Worm (Caenorhabditis elegans) whole organism, L2 larva: ENCODE measurements around the gene C05D11.1.
A peak's percentile ranks its signal among the peaks of the same experiment; 100 is the strongest.

Source experiments
- C34F6.9 ChIP-seq: fragments of 150-350 bp; optimal IDR thresholded peaks from 2 replicates; lab custom pipeline; 2014; ENCODE audit warnings: missing biosample characterization, missing genetic modification characterization
- F13H6.1 ChIP-seq: sonication (generic microtip); optimal IDR thresholded peaks from 2 replicates; lab custom pipeline; 2016; ENCODE audit warnings: missing genetic modification characterization, missing compliant biosample characterization
- R02D3.7 ChIP-seq: fragments of 150-350 bp; optimal IDR thresholded peaks from 2 replicates; lab custom pipeline; 2014; ENCODE audit warnings: missing biosample characterization, missing genetic modification characterization
- ZK546.5 ChIP-seq: sonication (generic microtip); optimal IDR thresholded peaks from 2 replicates; lab custom pipeline; 2017; ENCODE audit warnings: missing biosample characterization, missing genetic modification characterization
- alr-1 ChIP-seq: fragments of 150-350 bp; optimal IDR thresholded peaks from 2 replicates; lab custom pipeline; 2014; ENCODE audit warnings: missing biosample characterization, missing genetic modification characterization
- ama-1 ChIP-seq: fragments of 150-350 bp; optimal IDR thresholded peaks from 2 replicates; lab custom pipeline; 2018; ENCODE audit warnings: inconsistent platforms
- blmp-1 ChIP-seq: sonication (generic microtip); optimal IDR thresholded peaks from 2 replicates; lab custom pipeline; 2017; ENCODE audit warnings: missing genetic modification characterization, mild to moderate bottlenecking, missing compliant biosample characterization, antibody characterized with exemption, moderate library complexity; ENCODE audit not compliant: insufficient read depth
- ceh-16 ChIP-seq: fragments of 150-350 bp; optimal IDR thresholded peaks from 2 replicates; lab custom pipeline; 2014; ENCODE audit warnings: missing biosample characterization, missing genetic modification characterization
- ceh-82 ChIP-seq: fragments of 150-350 bp; optimal IDR thresholded peaks from 2 replicates; lab custom pipeline; 2014; ENCODE audit warnings: missing biosample characterization, missing genetic modification characterization
- crh-2 ChIP-seq: sonication (generic microtip); optimal IDR thresholded peaks from 2 replicates; lab custom pipeline; 2017; ENCODE audit warnings: missing biosample characterization, missing genetic modification characterization
- egl-27 ChIP-seq: sonication (generic microtip); optimal IDR thresholded peaks from 3 replicates; lab custom pipeline; 2017; ENCODE audit warnings: missing biosample characterization, missing genetic modification reagents, missing genetic modification characterization
- elt-3 ChIP-seq: sonication (generic microtip); optimal IDR thresholded peaks from 2 replicates; lab custom pipeline; 2017; ENCODE audit warnings: missing biosample characterization, missing genetic modification characterization
- fos-1 ChIP-seq: fragments of 150-350 bp; optimal IDR thresholded peaks from 2 replicates; lab custom pipeline; 2014; ENCODE audit warnings: missing biosample characterization, missing genetic modification characterization
- gmeb-1 ChIP-seq: fragments of 150-350 bp; optimal IDR thresholded peaks from 2 replicates; lab custom pipeline; 2014; ENCODE audit warnings: missing biosample characterization, missing genetic modification characterization
- lin-11 ChIP-seq: fragments of 150-350 bp; sonication (generic microtip); optimal IDR thresholded peaks from 2 replicates; lab custom pipeline; 2014; ENCODE audit warnings: missing biosample characterization, missing genetic modification characterization, inconsistent platforms, mixed read lengths
- lin-13 ChIP-seq: fragments of 150-350 bp; optimal IDR thresholded peaks from 2 replicates; lab custom pipeline; 2014; ENCODE audit warnings: missing biosample characterization, missing genetic modification reagents, missing genetic modification characterization
- lin-39 ChIP-seq: fragments of 150-350 bp; optimal IDR thresholded peaks from 2 replicates; lab custom pipeline; 2014; ENCODE audit warnings: missing biosample characterization, missing genetic modification reagents, missing genetic modification characterization
- lsy-2 ChIP-seq, 2 experiments: fragments of 150-350 bp in 1 of 2; sonication (generic microtip) in 1 of 2; optimal IDR thresholded peaks; 2 replicates each; lab custom pipeline; 2014 to 2017; ENCODE audit warnings: missing biosample characterization in 2 of 2, missing genetic modification characterization in 2 of 2
- mab-5 ChIP-seq: fragments of 150-350 bp; optimal IDR thresholded peaks from 2 replicates; lab custom pipeline; 2014; ENCODE audit warnings: missing biosample characterization, missing genetic modification characterization
- mdl-1 ChIP-seq, 2 experiments: fragments of 150-350 bp in 1 of 2; sonication (generic microtip) in 1 of 2; optimal IDR thresholded peaks; 2 replicates each; lab custom pipeline; 2017; ENCODE audit warnings: missing biosample characterization in 2 of 2, missing genetic modification characterization in 2 of 2
- nhr-11 ChIP-seq: fragments of 150-350 bp; optimal IDR thresholded peaks from 2 replicates; lab custom pipeline; 2014; ENCODE audit warnings: missing biosample characterization, missing genetic modification characterization
- nhr-12 ChIP-seq: fragments of 150-350 bp; optimal IDR thresholded peaks from 2 replicates; lab custom pipeline; 2014; ENCODE audit warnings: missing biosample characterization, missing genetic modification characterization
- nhr-129 ChIP-seq: fragments of 150-350 bp; optimal IDR thresholded peaks from 2 replicates; lab custom pipeline; 2014; ENCODE audit warnings: missing biosample characterization, missing genetic modification characterization
- nhr-21 ChIP-seq: fragments of 150-350 bp; optimal IDR thresholded peaks from 2 replicates; lab custom pipeline; 2014; ENCODE audit warnings: missing biosample characterization, missing genetic modification characterization
- nhr-237 ChIP-seq: fragments of 150-350 bp; optimal IDR thresholded peaks from 2 replicates; lab custom pipeline; 2014; ENCODE audit warnings: missing biosample characterization, missing genetic modification characterization
- nhr-25 ChIP-seq: fragments of 150-350 bp; sonication (generic microtip); optimal IDR thresholded peaks from 3 replicates; lab custom pipeline; 2014; ENCODE audit warnings: missing biosample characterization, missing genetic modification characterization
- nhr-6 ChIP-seq: fragments of 150-350 bp; optimal IDR thresholded peaks from 2 replicates; lab custom pipeline; 2014; ENCODE audit warnings: missing biosample characterization, missing genetic modification characterization
- nhr-77 ChIP-seq: fragments of 150-350 bp; optimal IDR thresholded peaks from 2 replicates; lab custom pipeline; 2014; ENCODE audit warnings: missing biosample characterization, missing genetic modification characterization
- sem-4 ChIP-seq: fragments of 150-350 bp; optimal IDR thresholded peaks from 2 replicates; lab custom pipeline; 2014; ENCODE audit warnings: missing biosample characterization, missing genetic modification reagents, missing genetic modification characterization
- sma-3 ChIP-seq: sonication (generic microtip); optimal IDR thresholded peaks from 2 replicates; lab custom pipeline; 2016; ENCODE audit warnings: missing genetic modification reagents, missing genetic modification characterization, missing compliant biosample characterization
- sma-9 ChIP-seq, 2 experiments: fragments of 150-350 bp in 1 of 2; sonication (generic microtip) in 1 of 2; optimal IDR thresholded peaks; 2 replicates each; lab custom pipeline; 2014 to 2016; ENCODE audit warnings: missing genetic modification characterization in 2 of 2, mild to moderate bottlenecking in 1 of 2, missing biosample characterization in 1 of 2, missing compliant biosample characterization in 1 of 2, missing genetic modification reagents in 1 of 2, moderate library complexity in 1 of 2
- unc-55 ChIP-seq: fragments of 150-350 bp; sonication (generic microtip); optimal IDR thresholded peaks from 3 replicates; lab custom pipeline; 2014; ENCODE audit warnings: missing biosample characterization, missing genetic modification reagents, missing genetic modification characterization
- unc-62 ChIP-seq: fragments of 150-350 bp; optimal IDR thresholded peaks from 2 replicates; lab custom pipeline; 2014; ENCODE audit warnings: missing biosample characterization, missing genetic modification reagents, missing genetic modification characterization
- zag-1 ChIP-seq: fragments of 150-350 bp; optimal IDR thresholded peaks from 2 replicates; lab custom pipeline; 2014; ENCODE audit warnings: missing biosample characterization, missing genetic modification characterization
- ztf-4 ChIP-seq: fragments of 150-350 bp; optimal IDR thresholded peaks from 2 replicates; lab custom pipeline; 2014; ENCODE audit warnings: missing biosample characterization, missing genetic modification characterization

Gene C05D11.1

DNA sequence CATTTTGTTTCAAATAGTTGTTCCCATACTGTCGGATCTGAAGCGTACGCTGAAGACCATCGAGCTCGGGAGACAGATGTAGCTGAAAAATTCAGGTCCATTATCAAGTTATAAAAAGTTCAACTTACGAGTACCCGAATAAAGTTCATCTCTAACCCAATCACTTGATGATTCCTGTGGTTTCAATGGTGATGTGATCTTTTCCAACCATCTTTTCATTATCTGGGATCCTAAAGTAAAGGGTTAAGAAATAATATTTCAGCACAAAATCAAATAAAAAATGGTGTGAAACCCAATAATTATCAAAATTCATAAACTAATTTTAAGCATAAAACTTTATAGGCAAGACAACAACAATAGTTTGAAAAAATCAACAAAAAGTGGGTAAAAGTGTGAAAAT, 9.2 kb upstream of the C05D11.1 start, which contains the start of gene C05D11.8:
C05D11.8 (minus strand) TSS at position 101 of the 400 bp plus-strand sequence.
- TF ChIP-seq blmp-1 (tag; lab: Kevin White, UChicago) = no peak
- no peak for TF ChIP-seq alr-1 (tag; lab: Kevin White, UChicago)
- TF ChIP-seq nhr-25 (tag; lab: Kevin White, UChicago) = no peak

DNA sequence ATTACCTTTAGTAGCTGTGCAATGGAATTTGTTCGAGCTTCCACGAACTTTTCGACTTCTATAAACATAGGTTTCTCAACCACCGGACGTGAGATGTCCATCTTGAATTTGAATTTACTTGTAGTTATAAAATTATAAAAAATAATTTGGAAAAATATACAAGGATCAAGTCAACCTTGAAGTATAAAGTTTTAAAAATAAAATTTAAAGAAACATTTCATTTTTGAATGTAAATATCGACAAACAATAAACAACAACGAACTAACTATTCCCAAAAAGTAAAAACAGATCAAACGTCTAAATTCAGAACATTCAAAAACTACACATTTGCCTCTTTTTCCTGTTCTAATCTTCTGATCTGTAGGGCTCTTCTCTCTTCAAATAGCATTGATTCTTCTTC, 5.6 kb upstream of the C05D11.1 start, which contains the start of gene popl-1:
popl-1 (minus strand) TSS at position 101 of the 400 bp plus-strand sequence.
- no peak for TF ChIP-seq nhr-6
- TF ChIP-seq lin-39 (tag; lab: Kevin White, UChicago) = no peak
- no peak for TF ChIP-seq ZK546.5 (tag; lab: Kevin White, UChicago)
- no peak for TF ChIP-seq nhr-25 (tag; lab: Kevin White, UChicago)
- no peak for TF ChIP-seq sma-3 (GFP tag; lab: Kevin White, UChicago)
- TF ChIP-seq nhr-12 (tag; lab: Kevin White, UChicago) = no peak
- no peak for TF ChIP-seq R02D3.7 (tag; lab: Kevin White, UChicago)
- TF ChIP-seq nhr-237 (tag; lab: Kevin White, UChicago) = no peak
- no peak for TF ChIP-seq unc-62 (GFP tag; lab: Kevin White, UChicago)
- TF ChIP-seq ceh-82 (tag; lab: Kevin White, UChicago) = no peak
- TF ChIP-seq nhr-11 (tag; lab: Kevin White, UChicago) = no peak
- TF ChIP-seq elt-3 (tag; lab: Kevin White, UChicago) = no peak

DNA sequence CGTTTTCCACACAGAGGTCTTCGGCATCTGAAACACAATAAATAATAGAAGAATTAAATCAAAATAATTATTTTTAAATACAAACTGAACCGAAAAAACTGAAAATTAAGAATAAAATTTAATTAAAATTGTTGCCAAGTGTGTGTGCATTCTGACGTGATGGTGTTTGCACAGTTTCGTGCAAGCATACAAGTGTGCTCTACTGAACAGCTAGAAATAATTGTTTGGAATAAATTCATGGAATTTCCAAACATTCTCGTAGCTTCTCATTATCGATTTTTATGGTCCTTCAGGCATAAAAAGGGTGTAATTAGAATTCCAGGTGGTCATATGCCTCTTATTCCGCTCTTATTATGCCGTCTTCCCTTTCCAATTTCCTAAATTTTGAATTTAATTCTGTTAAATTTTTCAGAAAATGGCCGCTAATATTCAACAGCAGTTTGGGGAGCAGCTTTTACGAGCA, 4.6 kb upstream of the C05D11.1 start, which contains the start of the genes mrps-17 and txdc-9:
mrps-17 (minus strand) TSS at position 33 of the 463 bp plus-strand sequence.
txdc-9 (plus strand) TSS at position 413 of the 463 bp plus-strand sequence.
- peak; percentile 94 for TF ChIP-seq alr-1 (tag; lab: Kevin White, UChicago)
- TF ChIP-seq fos-1 = peak; percentile 60
- TF ChIP-seq gmeb-1 (tag; lab: Kevin White, UChicago) = peak; percentile 71
- TF ChIP-seq mdl-1 (tag; optimal IDR thresholded peaks at IDR 0.05; lab: Kevin White, UChicago) = no peak
- peak; percentile 60 for TF ChIP-seq F13H6.1 (tag; lab: Kevin White, UChicago)
- peak; percentile 6 for TF ChIP-seq nhr-11 (tag; lab: Kevin White, UChicago)
- TF ChIP-seq mab-5 = peak; percentile 64
- TF ChIP-seq nhr-6 = peak; percentile 58
- peak; percentile 38 for TF ChIP-seq ztf-4 (tag; lab: Kevin White, UChicago)
- no peak for TF ChIP-seq nhr-77 (tag; lab: Kevin White, UChicago)
- peak; percentile 47 for TF ChIP-seq nhr-21 (tag; lab: Kevin White, UChicago)
- no peak for TF ChIP-seq nhr-12 (tag; lab: Kevin White, UChicago)
- TF ChIP-seq crh-2 (tag; lab: Kevin White, UChicago) = peak; percentile 89
- TF ChIP-seq lin-13 = no peak
- TF ChIP-seq unc-62 (GFP tag; lab: Kevin White, UChicago) = no peak
- TF ChIP-seq elt-3 (tag; lab: Kevin White, UChicago) = no peak
- TF ChIP-seq C34F6.9 (tag; lab: Kevin White, UChicago) = peak; percentile 97
- TF ChIP-seq egl-27 = peak; percentile 13
- peak; percentile 75 for TF ChIP-seq sma-9 (GFP tag; optimal IDR thresholded peaks at IDR 0.05; lab: Kevin White, UChicago)
- no peak for TF ChIP-seq sma-9 (tag; optimal IDR thresholded peaks at IDR 0.05; lab: Kevin White, UChicago)
- TF ChIP-seq zag-1 = peak; percentile 31
- TF ChIP-seq ZK546.5 (tag; lab: Kevin White, UChicago) = no peak
- peak; percentile 83 for TF ChIP-seq sem-4 (tag; lab: Kevin White, UChicago)
- TF ChIP-seq sma-3 (GFP tag; lab: Kevin White, UChicago) = peak; percentile 65
- TF ChIP-seq ceh-16 = no peak
- TF ChIP-seq lin-11 (tag; lab: Kevin White, UChicago) = peak; percentile 37
- peak; percentile 67 to 90 for TF ChIP-seq lsy-2 (tag; optimal IDR thresholded peaks at IDR 0.05; lab: Kevin White, UChicago)
- peak; percentile 74 for TF ChIP-seq nhr-129 (tag; lab: Kevin White, UChicago)
- TF ChIP-seq unc-55 (GFP tag; lab: Kevin White, UChicago) = peak; percentile 97

DNA sequence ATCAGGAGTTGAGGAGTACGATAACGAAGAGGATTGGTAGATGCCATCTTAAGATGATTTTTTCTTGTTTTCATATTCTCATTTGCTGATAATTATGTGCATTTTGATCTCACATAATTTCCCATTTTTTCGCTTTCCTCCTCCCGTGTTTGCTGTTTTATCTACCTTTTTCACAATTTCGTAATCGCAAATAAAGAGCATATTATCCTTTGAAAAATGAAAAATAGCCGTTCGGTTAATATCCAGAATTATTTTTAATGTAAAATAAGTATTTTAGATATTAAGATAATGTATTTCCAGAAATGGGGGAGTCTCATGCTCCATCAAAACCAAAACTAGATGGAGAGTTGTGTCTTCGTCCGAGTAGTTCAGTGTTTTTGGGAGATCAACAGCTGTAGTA, 3.5 kb upstream of the C05D11.1 start, which contains the start of gene vps-16:
vps-16 (plus strand) TSS at position 301 of the 400 bp plus-strand sequence.
- TF ChIP-seq ceh-82 (tag; lab: Kevin White, UChicago) = no peak
- TF ChIP-seq nhr-12 (tag; lab: Kevin White, UChicago) = no peak
- TF ChIP-seq ama-1 (lab: Kevin White, UChicago) = no peak
- TF ChIP-seq ztf-4 (tag; lab: Kevin White, UChicago) = no peak
- no peak for TF ChIP-seq nhr-21 (tag; lab: Kevin White, UChicago)
